Worm (Caenorhabditis elegans) whole organism, L2 larva: ENCODE data around the gene nhr-252.

Source experiments
- Y55F3AM.14 ChIP-seq: fragments of 200-800 bp; sonication (Bioruptor generic); optimal IDR thresholded peaks from 2 replicates; lab custom pipeline; 2018; ENCODE audit warnings: mild to moderate bottlenecking, missing genetic modification characterization, missing compliant biosample characterization
- ama-1 ChIP-seq: fragments of 150-350 bp; optimal IDR thresholded peaks from 2 replicates; lab custom pipeline; 2018; ENCODE audit warnings: inconsistent platforms
- ceh-16 ChIP-seq: fragments of 150-350 bp; optimal IDR thresholded peaks from 2 replicates; lab custom pipeline; 2014; ENCODE audit warnings: missing biosample characterization, missing genetic modification characterization
- egl-27 ChIP-seq: sonication (generic microtip); optimal IDR thresholded peaks from 3 replicates; lab custom pipeline; 2017; ENCODE audit warnings: missing biosample characterization, missing genetic modification reagents, missing genetic modification characterization
- mbf-1 ChIP-seq: sonication (generic microtip); optimal IDR thresholded peaks from 2 replicates; lab custom pipeline; 2017; ENCODE audit warnings: missing biosample characterization, missing genetic modification characterization
- nhr-10 ChIP-seq: sonication (generic microtip); optimal IDR thresholded peaks from 2 replicates; lab custom pipeline; 2017; ENCODE audit warnings: missing biosample characterization, missing genetic modification characterization
- nhr-25 ChIP-seq: fragments of 150-350 bp; sonication (generic microtip); optimal IDR thresholded peaks from 3 replicates; lab custom pipeline; 2014; ENCODE audit warnings: missing biosample characterization, missing genetic modification characterization
- snpc-4 ChIP-seq: fragments of 150-350 bp; optimal IDR thresholded peaks from 2 replicates; lab custom pipeline; 2014; ENCODE audit warnings: missing biosample characterization, missing genetic modification characterization
- unc-62 ChIP-seq: fragments of 150-350 bp; optimal IDR thresholded peaks from 2 replicates; lab custom pipeline; 2014; ENCODE audit warnings: missing biosample characterization, missing genetic modification reagents, missing genetic modification characterization

DNA sequence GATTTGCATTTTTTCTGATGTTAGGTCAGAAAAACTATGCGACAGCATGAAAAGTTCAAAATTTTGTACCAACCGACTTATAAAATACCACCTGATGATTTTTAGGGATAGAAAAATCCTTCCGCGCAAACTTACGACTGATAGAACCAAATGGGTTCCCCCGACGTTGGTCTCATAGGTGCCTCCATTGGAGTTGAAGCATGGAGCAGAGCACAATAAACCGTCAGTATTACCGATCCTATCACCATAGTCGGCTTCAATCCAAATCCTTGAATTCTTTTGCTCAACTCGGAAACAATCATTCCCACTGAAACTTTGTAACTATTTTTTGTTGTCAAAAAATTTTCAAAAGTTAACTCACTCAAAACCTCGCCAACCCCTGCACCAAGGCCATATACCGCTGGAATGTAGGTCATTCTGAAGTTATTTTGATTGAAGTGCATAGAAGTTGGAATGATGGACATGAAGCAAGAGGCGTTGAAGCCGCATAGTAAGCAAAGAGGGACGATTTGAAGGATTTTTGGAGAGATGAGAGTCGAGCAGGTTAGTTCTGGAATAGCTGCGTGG lies 34.8 kb downstream of the nhr-252 start:
- TF ChIP-seq Y55F3AM.14 (GFP tag; lab: Kevin White, UChicago): no peak
- TF ChIP-seq mbf-1: no peak
- TF ChIP-seq nhr-25 (tag; lab: Kevin White, UChicago): no peak
- TF ChIP-seq nhr-10 (tag; lab: Kevin White, UChicago): no peak
- TF ChIP-seq ceh-16 (tag; lab: Kevin White, UChicago): no peak
- TF ChIP-seq snpc-4 (tag; lab: Kevin White, UChicago): no peak
- no peak for TF ChIP-seq ama-1 (lab: Kevin White, UChicago)
- no peak for TF ChIP-seq unc-62 (GFP tag; lab: Kevin White, UChicago)
- no peak for TF ChIP-seq egl-27 (tag; lab: Kevin White, UChicago)
